Comparison of ENCODE assay signal across 2 fruit fly cellular contexts in the genomic region with DNA sequence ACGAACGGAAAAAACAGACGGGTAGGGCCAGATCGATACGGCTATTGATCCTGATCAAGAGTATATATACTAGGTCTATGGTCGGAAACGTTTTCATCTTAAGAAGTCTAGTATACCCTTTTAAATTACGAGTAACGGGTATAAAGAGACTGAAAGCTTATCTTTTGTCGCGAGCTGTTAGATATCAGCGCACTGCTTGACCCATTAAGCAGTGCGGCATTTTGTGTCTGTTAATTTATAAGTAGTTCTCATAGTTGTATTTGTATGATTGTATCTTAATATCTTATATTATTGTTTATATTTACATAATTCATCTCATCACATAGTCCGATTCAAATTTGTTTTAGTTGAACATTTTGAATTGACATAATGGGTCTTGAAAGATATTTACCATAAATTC.
A peak's percentile ranks its signal among the peaks of the same experiment; 100 is the strongest.
TF ChIP-seq lines count a peak whose summit lies in the region.

No protein-coding gene starts in this region.

- no peak for TF ChIP-seq CTCF in whole organism, embryonic (GFP tag; optimal IDR thresholded peaks at IDR 0.05; lab: Kevin White, UChicago)

TF ChIP-seq in whole organism, embryonic, 481 proteins besides CTCF, POLR2A, EP300 and RAD21:
- TF ChIP-seq D19B (GFP tag; optimal IDR thresholded peaks at IDR 0.05; lab: Kevin White, UChicago) (peak; percentile 17), Vsx1 (GFP tag; optimal IDR thresholded peaks at IDR 0.05; lab: Kevin White, UChicago) (no peak), otp (GFP tag; IDR thresholded peaks at IDR 0.05; lab: Robert Waterston, UW) (no peak), lab (GFP tag; optimal IDR thresholded peaks at IDR 0.05; lab: Kevin White, UChicago) (no peak), h (optimal IDR thresholded peaks at IDR 0.05; lab: Kevin White, UChicago) (no peak), kay (GFP tag; optimal IDR thresholded peaks at IDR 0.05; lab: Kevin White, UChicago) (no peak), fd102C (GFP tag; optimal IDR thresholded peaks at IDR 0.05; lab: Kevin White, UChicago) (no peak), CG32767 (GFP tag; IDR thresholded peaks at IDR 0.05; lab: Robert Waterston, UW) (no peak), CG31365 (tag; optimal IDR thresholded peaks at IDR 0.05; lab: Kevin White, UChicago) (peak; percentile 91), sd (tag; optimal IDR thresholded peaks at IDR 0.05; lab: Kevin White, UChicago) (peak; percentile 9), row (GFP tag; IDR thresholded peaks at IDR 0.05; lab: Robert Waterston, UW) (peak; percentile 27; the same call in 2 of the 3 replicates), CG11085 (GFP tag; IDR thresholded peaks at IDR 0.05; lab: Robert Waterston, UW) (no peak), exex (tag; optimal IDR thresholded peaks at IDR 0.05; lab: Kevin White, UChicago) (peak; percentile 58)

TF ChIP-seq in whole organism, prepupa, 60 proteins besides CTCF, POLR2A, EP300 and RAD21:
- TF ChIP-seq Blimp-1 (GFP tag; optimal IDR thresholded peaks at IDR 0.05; lab: Kevin White, UChicago) (no peak), CG15336 (GFP tag; IDR thresholded peaks at IDR 0.05; lab: Robert Waterston, UW) (no peak), ss (GFP tag; optimal IDR thresholded peaks at IDR 0.05; lab: Kevin White, UChicago) (no peak), Eip78C (GFP tag; lab: Kevin White, UChicago) (peak; percentile 66)
